Fruit fly (Drosophila melanogaster): ENCODE data around the gene Amnionless.

Gene Amnionless

dm6 chr2L:305646-306045, 16.7 kb upstream of the Amnionless start, which contains the start of gene Plc21C (continued):
- TF ChIP-seq hkb (optimal IDR thresholded peaks at IDR 0.05): no peak
- 0 out of 2 replicates have a peak, but pooled peaks have one; percentile 19 for TF ChIP-seq hkb (GFP tag; IDR thresholded peaks at IDR 0.05)
- peak; percentile 5 for TF ChIP-seq nau (GFP tag; optimal IDR thresholded peaks at IDR 0.05)
- peak; percentile 62 for TF ChIP-seq slbo (GFP tag; IDR thresholded peaks at IDR 0.05)
- no peak for TF ChIP-seq lov (optimal IDR thresholded peaks at IDR 0.05)
- TF ChIP-seq lov (GFP tag; IDR thresholded peaks at IDR 0.05): no peak
- TF ChIP-seq caup (GFP tag; optimal IDR thresholded peaks at IDR 0.05; ENCODE audit: severe bottlenecking): peak; percentile 15
- peak; percentile 65 for TF ChIP-seq Sry-δ (GFP tag; optimal IDR thresholded peaks at IDR 0.05)
- TF ChIP-seq Hsf (GFP tag; optimal IDR thresholded peaks at IDR 0.05): peak; percentile 63
- TF ChIP-seq CG4820 (GFP tag; optimal IDR thresholded peaks at IDR 0.05): peak; percentile 7
- TF ChIP-seq CG15696 (tag; optimal IDR thresholded peaks at IDR 0.05): peak; percentile 43
- no peak for TF ChIP-seq CG4707 (GFP tag; optimal IDR thresholded peaks at IDR 0.05)
- peak; percentile 65 for TF ChIP-seq Max (GFP tag; optimal IDR thresholded peaks at IDR 0.05)
- peak; percentile 29 for TF ChIP-seq CG4617 (GFP tag; optimal IDR thresholded peaks at IDR 0.05; ENCODE audit: borderline replicate concordance)
- TF ChIP-seq CG9817 (tag; optimal IDR thresholded peaks at IDR 0.05): peak; percentile 46
- peak; percentile 36; the same call in 1 of the 2 replicates for TF ChIP-seq sob (GFP tag; IDR thresholded peaks at IDR 0.05)
- TF ChIP-seq unpg (GFP tag; optimal IDR thresholded peaks at IDR 0.05): no peak
- TF ChIP-seq CG6654 (GFP tag; optimal IDR thresholded peaks at IDR 0.05): no peak
- TF ChIP-seq D19B (GFP tag; optimal IDR thresholded peaks at IDR 0.05): no peak
- TF ChIP-seq Ssrp (tag; optimal IDR thresholded peaks at IDR 0.05): no peak
- no peak for TF ChIP-seq B-H1 (GFP tag; IDR thresholded peaks at IDR 0.05)
- TF ChIP-seq Dp (GFP tag; optimal IDR thresholded peaks at IDR 0.05): peak; percentile 99
- TF ChIP-seq CG1233 (GFP tag; optimal IDR thresholded peaks at IDR 0.05): no peak
- peak; percentile 43 for TF ChIP-seq CG13775 (GFP tag; optimal IDR thresholded peaks at IDR 0.05)
- no peak for TF ChIP-seq E2f1 (GFP tag; IDR thresholded peaks at IDR 0.05)
- TF ChIP-seq CG2202 (tag; optimal IDR thresholded peaks at IDR 0.05): no peak
- TF ChIP-seq Camta (GFP tag; optimal IDR thresholded peaks at IDR 0.05): peak; percentile 37
- peak; percentile 35 for TF ChIP-seq Dip3 (GFP tag; optimal IDR thresholded peaks at IDR 0.05)
- no peak for TF ChIP-seq CG1024 (GFP tag; IDR thresholded peaks at IDR 0.05)
- TF ChIP-seq tll (GFP tag; optimal IDR thresholded peaks at IDR 0.05): no peak
- 0 out of 3 replicates have a peak, but pooled peaks have one; percentile 16 for TF ChIP-seq ci (GFP tag; IDR thresholded peaks at IDR 0.05)
- no peak for TF ChIP-seq zen (tag; optimal IDR thresholded peaks at IDR 0.05)
- 0 out of 3 replicates have a peak, but pooled peaks have one; percentile 23 for TF ChIP-seq tgo (GFP tag; IDR thresholded peaks at IDR 0.05)
- no peak for TF ChIP-seq Oaz (GFP tag; IDR thresholded peaks at IDR 0.05)
- TF ChIP-seq peb (GFP tag; IDR thresholded peaks at IDR 0.05): no peak
- peak; percentile 44 for TF ChIP-seq CG13287 (GFP tag; IDR thresholded peaks at IDR 0.05; ENCODE audit: partially characterized antibody)
- peak; percentile 71 for TF ChIP-seq CG4854 (GFP tag; optimal IDR thresholded peaks at IDR 0.05)
- no peak for TF ChIP-seq CG18764 (GFP tag; optimal IDR thresholded peaks at IDR 0.05)
- peak; percentile 33 for TF ChIP-seq tx (GFP tag; optimal IDR thresholded peaks at IDR 0.05)
- TF ChIP-seq Mad (GFP tag; optimal IDR thresholded peaks at IDR 0.05): peak; percentile 49
- TF ChIP-seq Nf-YA (GFP tag; IDR thresholded peaks at IDR 0.05): no peak
- TF ChIP-seq CG34422 (GFP tag; IDR thresholded peaks at IDR 0.05): 0 out of 3 replicates have a peak, but pooled peaks have one; percentile 46
- peak; percentile 66 for TF ChIP-seq sisA (GFP tag; IDR thresholded peaks at IDR 0.05)
- TF ChIP-seq repo (GFP tag; optimal IDR thresholded peaks at IDR 0.05): no peak
- TF ChIP-seq pzg (GFP tag; optimal IDR thresholded peaks at IDR 0.05): peak; percentile 96
- TF ChIP-seq fd64A (GFP tag; optimal IDR thresholded peaks at IDR 0.05): no peak
- TF ChIP-seq Meics (GFP tag; optimal IDR thresholded peaks at IDR 0.05): peak; percentile 20
- no peak for TF ChIP-seq Aef1 (GFP tag; IDR thresholded peaks at IDR 0.05)
- no peak for TF ChIP-seq disco-r (GFP tag; optimal IDR thresholded peaks at IDR 0.05)
- no peak for TF ChIP-seq CG3726 (GFP tag; IDR thresholded peaks at IDR 0.05)
- no peak for TF ChIP-seq CG4730 (GFP tag; IDR thresholded peaks at IDR 0.05)
- no peak for TF ChIP-seq kah (GFP tag; optimal IDR thresholded peaks at IDR 0.05)
